Fruit fly (Drosophila melanogaster) whole organism, pupa: Measurements from ENCODE around the gene CG6650.

Source experiments
- CG12605 ChIP-seq: fragments of 200-800 bp; sonication (Bioruptor generic); IDR thresholded peaks from 2 replicates; pipeline ENCODE4 v1.3.6; 2022; ENCODE audit warnings: missing biosample characterization, missing genetic modification characterization
- CG14655 ChIP-seq: fragments of 200-800 bp; sonication (Bioruptor generic); optimal IDR thresholded peaks from 3 replicates; lab custom pipeline; 2017; ENCODE audit warnings: mild to moderate bottlenecking, missing biosample characterization, missing genetic modification reagents, missing genetic modification characterization
- CG15710 ChIP-seq: fragments of 200-800 bp; sonication (Bioruptor generic); optimal IDR thresholded peaks from 2 replicates; lab custom pipeline; 2018; ENCODE audit warnings: missing biosample characterization, mild to moderate bottlenecking, missing genetic modification characterization, moderate library complexity
- CG17806 ChIP-seq: fragments of 200-800 bp; sonication (Bioruptor generic); optimal IDR thresholded peaks from 2 replicates; lab custom pipeline; 2018; ENCODE audit warnings: missing biosample characterization, mild to moderate bottlenecking, missing genetic modification characterization, moderate library complexity
- CG8159 ChIP-seq: fragments of 200-800 bp; sonication (Bioruptor generic); optimal IDR thresholded peaks from 3 replicates; lab custom pipeline; 2018; ENCODE audit warnings: missing biosample characterization, mild to moderate bottlenecking, missing genetic modification characterization, moderate library complexity
- CG9948 ChIP-seq: fragments of 200-800 bp; sonication (Bioruptor generic); optimal IDR thresholded peaks from 2 replicates; lab custom pipeline; 2018; ENCODE audit warnings: missing biosample characterization, mild to moderate bottlenecking, missing genetic modification characterization, moderate library complexity
- D1 ChIP-seq: fragments of 200-800 bp; sonication (Bioruptor generic); optimal IDR thresholded peaks from 2 replicates; lab custom pipeline; 2018; ENCODE audit warnings: missing biosample characterization, mild to moderate bottlenecking, missing genetic modification characterization, moderate library complexity
- EcR ChIP-seq: fragments of 200-800 bp; sonication (Bioruptor generic); optimal IDR thresholded peaks from 3 replicates; lab custom pipeline; 2019; ENCODE audit warnings: missing biosample characterization, missing genetic modification characterization, mild to moderate bottlenecking, moderate library complexity, missing genetic modification reagents
- Ets98B ChIP-seq: fragments of 200-800 bp; sonication (Bioruptor generic); IDR thresholded peaks from 2 replicates; pipeline ENCODE4 v1.3.6; 2022; ENCODE audit warnings: missing biosample characterization, missing genetic modification characterization
- Pif1A ChIP-seq: fragments of 200-800 bp; sonication (Bioruptor generic); optimal IDR thresholded peaks from 3 replicates; lab custom pipeline; 2016; ENCODE audit warnings: missing biosample characterization, missing genetic modification characterization
- fd96Ca ChIP-seq: fragments of 200-800 bp; sonication (Bioruptor generic); IDR thresholded peaks from 3 replicates; pipeline ENCODE4 v1.3.6; 2022; ENCODE audit warnings: missing biosample characterization, missing genetic modification characterization
- gl ChIP-seq: fragments of 200-800 bp; sonication (Bioruptor generic); optimal IDR thresholded peaks from 2 replicates; lab custom pipeline; 2018; ENCODE audit warnings: missing biosample characterization, mild to moderate bottlenecking, missing genetic modification characterization

dm6 chr3L:14079224-14079623, 48.0 kb downstream of the CG6650 start:
- TF ChIP-seq D1 (tag; lab: Kevin White, UChicago) (no peak), Pif1A (no peak), gl (no peak), fd96Ca (no peak), EcR (no peak), Ets98B (GFP tag; lab: Robert Waterston, UW) (no peak), CG14655 (GFP tag; lab: Kevin White, UChicago) (no peak), CG17806 (tag; lab: Kevin White, UChicago) (no peak), CG12605 (GFP tag; lab: Robert Waterston, UW) (no peak), CG8159 (tag; lab: Kevin White, UChicago) (no peak), CG15710 (tag; lab: Kevin White, UChicago) (no peak), CG9948 (tag; lab: Kevin White, UChicago) (no peak)
